Fruit fly (Drosophila melanogaster) whole organism, embryonic: ENCODE measurements around the gene ac.
A peak's percentile ranks its signal among the peaks of the same experiment; 100 is the strongest.

Source experiments
- ATbp ChIP-seq: fragments of 200-800 bp; sonication (Bioruptor generic); optimal IDR thresholded peaks from 2 replicates; lab custom pipeline; 2017; ENCODE audit warnings: missing biosample characterization, mild to moderate bottlenecking, missing genetic modification characterization, missing genetic modification reagents
- Antp ChIP-seq: fragments of 200-800 bp; sonication (Bioruptor generic); optimal IDR thresholded peaks from 3 replicates; lab custom pipeline; 2016; ENCODE audit warnings: missing biosample characterization, missing genetic modification characterization
- Asciz ChIP-seq: fragments of 200-800 bp; sonication (Bioruptor generic); optimal IDR thresholded peaks from 2 replicates; lab custom pipeline; 2017; ENCODE audit warnings: missing biosample characterization, mild to moderate bottlenecking, missing genetic modification characterization, missing genetic modification reagents
- Awh ChIP-seq: fragments of 200-800 bp; sonication (Bioruptor generic); IDR thresholded peaks from 2 replicates; pipeline ENCODE4, ENCODE4 v1.3.6; 2022; ENCODE audit warnings: missing biosample characterization, missing genetic modification characterization
- Bdp1 ChIP-seq: fragments of 200-800 bp; sonication (Bioruptor generic); optimal IDR thresholded peaks from 3 replicates; lab custom pipeline; 2016; ENCODE audit warnings: missing biosample characterization, missing genetic modification characterization
- CG10274 ChIP-seq: fragments of 200-800 bp; sonication (Bioruptor generic); optimal IDR thresholded peaks from 3 replicates; lab custom pipeline; 2017; ENCODE audit warnings: missing biosample characterization, mild to moderate bottlenecking, missing genetic modification characterization
- CG10366 ChIP-seq: fragments of 200-800 bp; sonication (Bioruptor generic); IDR thresholded peaks from 2 replicates; pipeline ENCODE4 v1.3.6; 2022; ENCODE audit warnings: missing biosample characterization, missing genetic modification characterization
- CG10462 ChIP-seq: fragments of 200-800 bp; sonication (Bioruptor generic); optimal IDR thresholded peaks from 2 replicates; lab custom pipeline; 2016; ENCODE audit warnings: missing biosample characterization, missing genetic modification characterization
- CG12071 ChIP-seq: fragments of 200-800 bp; sonication (Bioruptor generic); optimal IDR thresholded peaks from 3 replicates; lab custom pipeline; 2018; ENCODE audit warnings: missing biosample characterization, mild to moderate bottlenecking, missing genetic modification characterization
- CG12391 ChIP-seq: fragments of 200-800 bp; sonication (Bioruptor generic); optimal IDR thresholded peaks from 3 replicates; lab custom pipeline; 2018; ENCODE audit warnings: missing biosample characterization, mild to moderate bottlenecking, missing genetic modification characterization, moderate library complexity
- CG13424 ChIP-seq: fragments of 200-800 bp; sonication (Bioruptor generic); optimal IDR thresholded peaks from 2 replicates; lab custom pipeline; 2019; ENCODE audit warnings: missing biosample characterization, mild to moderate bottlenecking, missing genetic modification characterization, moderate library complexity
- CG13894 ChIP-seq: fragments of 200-800 bp; sonication (Bioruptor generic); optimal IDR thresholded peaks from 3 replicates; lab custom pipeline; 2018; ENCODE audit warnings: missing biosample characterization, mild to moderate bottlenecking, missing genetic modification characterization, moderate library complexity
- CG15601 ChIP-seq: fragments of 200-800 bp; sonication (Bioruptor generic); optimal IDR thresholded peaks from 3 replicates; lab custom pipeline; 2019; ENCODE audit warnings: missing biosample characterization, mild to moderate bottlenecking, missing genetic modification characterization, moderate library complexity
- CG1647 ChIP-seq: fragments of 200-800 bp; sonication (Bioruptor generic); optimal IDR thresholded peaks from 3 replicates; lab custom pipeline; 2016; ENCODE audit warnings: missing biosample characterization, missing genetic modification characterization
- CG2202 ChIP-seq: fragments of 200-800 bp; sonication (Bioruptor generic); optimal IDR thresholded peaks from 2 replicates; lab custom pipeline; 2018; ENCODE audit warnings: missing biosample characterization, mild to moderate bottlenecking, missing genetic modification characterization
- CG33213 ChIP-seq: fragments of 200-800 bp; sonication (Bioruptor generic); optimal IDR thresholded peaks from 3 replicates; lab custom pipeline; 2016; ENCODE audit warnings: missing biosample characterization, missing genetic modification characterization
- CG4424 ChIP-seq: fragments of 200-800 bp; sonication (Bioruptor generic); optimal IDR thresholded peaks from 3 replicates; lab custom pipeline; 2016; ENCODE audit warnings: missing biosample characterization, missing genetic modification characterization
- CG6683 ChIP-seq: fragments of 200-800 bp; sonication (Bioruptor generic); optimal IDR thresholded peaks from 2 replicates; lab custom pipeline; 2017; ENCODE audit warnings: missing biosample characterization, mild to moderate bottlenecking, missing genetic modification characterization, missing genetic modification reagents
- CG7556 ChIP-seq: fragments of 200-800 bp; sonication (Bioruptor generic); optimal IDR thresholded peaks from 2 replicates; lab custom pipeline; 2017; ENCODE audit warnings: missing biosample characterization, mild to moderate bottlenecking, missing genetic modification characterization
- CG7839 ChIP-seq: fragments of 200-800 bp; sonication (Bioruptor generic); optimal IDR thresholded peaks from 3 replicates; lab custom pipeline; 2018; ENCODE audit warnings: missing biosample characterization, mild to moderate bottlenecking, missing genetic modification characterization, moderate library complexity
- CG8359 ChIP-seq: fragments of 200-800 bp; sonication (Bioruptor generic); optimal IDR thresholded peaks from 2 replicates; lab custom pipeline; 2017; ENCODE audit warnings: missing biosample characterization, mild to moderate bottlenecking, missing genetic modification characterization, borderline replicate concordance
- CoRest ChIP-seq: fragments of 200-800 bp; sonication (Bioruptor generic); optimal IDR thresholded peaks from 3 replicates; lab custom pipeline; 2018; ENCODE audit warnings: missing biosample characterization, mild to moderate bottlenecking, missing genetic modification characterization, moderate library complexity
- Dad ChIP-seq: fragments of 200-800 bp; sonication (Bioruptor generic); optimal IDR thresholded peaks from 3 replicates; lab custom pipeline; 2016; ENCODE audit warnings: missing biosample characterization, missing genetic modification characterization
- Deaf1 ChIP-seq: fragments of 200-800 bp; optimal IDR thresholded peaks from 3 replicates; lab custom pipeline; 2019; ENCODE audit warnings: missing biosample characterization, mild to moderate bottlenecking, missing genetic modification characterization, moderate library complexity
- HmgZ ChIP-seq: fragments of 200-800 bp; sonication (Bioruptor generic); optimal IDR thresholded peaks from 2 replicates; lab custom pipeline; 2018; ENCODE audit warnings: missing biosample characterization, mild to moderate bottlenecking, missing genetic modification characterization
- Mrtf ChIP-seq: fragments of 200-800 bp; sonication (Bioruptor generic); IDR thresholded peaks from 3 replicates; pipeline ENCODE4 v1.3.6; 2022; ENCODE audit warnings: missing biosample characterization, missing genetic modification characterization
- NfI ChIP-seq: fragments of 200-800 bp; sonication (Bioruptor generic); optimal IDR thresholded peaks from 3 replicates; lab custom pipeline; 2018; ENCODE audit warnings: missing biosample characterization, mild to moderate bottlenecking, missing genetic modification characterization, moderate library complexity
- PHDP ChIP-seq: fragments of 200-800 bp; sonication (Bioruptor generic); optimal IDR thresholded peaks from 3 replicates; lab custom pipeline; 2018; ENCODE audit warnings: missing biosample characterization, mild to moderate bottlenecking, missing genetic modification characterization, moderate library complexity
- Six4 ChIP-seq: fragments of 200-800 bp; sonication (Bioruptor generic); optimal IDR thresholded peaks from 2 replicates; lab custom pipeline; 2016; ENCODE audit warnings: missing biosample characterization, missing genetic modification characterization
- Sry-δ ChIP-seq: fragments of 200-800 bp; sonication (Bioruptor generic); optimal IDR thresholded peaks from 2 replicates; lab custom pipeline; 2016; ENCODE audit warnings: missing biosample characterization, missing genetic modification characterization
- Trl ChIP-seq, 3 experiments: fragments of >200 bp in 2 of 3; fragments of 200-800 bp in 1 of 3; sonication (Bioruptor generic) in 1 of 3; optimal IDR thresholded peaks; 2 replicates in 1 of 3; 3 replicates in 2 of 3; lab custom pipeline; 2016 to 2017; ENCODE audit warnings: missing biosample characterization in 1 of 3, missing genetic modification characterization in 1 of 3
- az2 ChIP-seq: fragments of 200-800 bp; sonication (Bioruptor generic); optimal IDR thresholded peaks from 3 replicates; lab custom pipeline; 2016; ENCODE audit warnings: missing biosample characterization, missing genetic modification characterization
- br ChIP-seq: fragments of >200 bp; optimal IDR thresholded peaks from 2 replicates; lab custom pipeline; 2017
- bsh ChIP-seq, 2 experiments: fragments of 200-800 bp; sonication (Bioruptor generic); optimal IDR thresholded peaks; 2 replicates each; lab custom pipeline; 2017 to 2018; ENCODE audit warnings: mild to moderate bottlenecking in 2 of 2, missing biosample characterization in 2 of 2, missing genetic modification characterization in 2 of 2, moderate library complexity in 1 of 2
- cato ChIP-seq: fragments of 200-800 bp; sonication (Bioruptor generic); optimal IDR thresholded peaks from 2 replicates; lab custom pipeline; 2016; ENCODE audit warnings: missing biosample characterization, missing genetic modification characterization, borderline replicate concordance
- cg ChIP-seq: fragments of 200-800 bp; sonication (Bioruptor generic); optimal IDR thresholded peaks from 3 replicates; lab custom pipeline; 2019; ENCODE audit warnings: missing biosample characterization, mild to moderate bottlenecking, missing genetic modification characterization, moderate library complexity
- chinmo ChIP-seq: fragments of 200-800 bp; sonication (Bioruptor generic); IDR thresholded peaks from 4 replicates; pipeline ENCODE4 v1.3.6; 2022; ENCODE audit warnings: missing biosample characterization, missing genetic modification characterization; ENCODE audit not compliant: partially characterized antibody
- cwo ChIP-seq: fragments of 200-800 bp; sonication (Bioruptor generic); optimal IDR thresholded peaks from 3 replicates; lab custom pipeline; 2017; ENCODE audit warnings: missing biosample characterization, missing genetic modification characterization, mild to moderate bottlenecking, moderate library complexity, missing genetic modification reagents
- disco-r ChIP-seq: fragments of 200-800 bp; sonication (Bioruptor generic); optimal IDR thresholded peaks from 2 replicates; lab custom pipeline; 2016; ENCODE audit warnings: missing biosample characterization, missing genetic modification characterization
- fd3F ChIP-seq: fragments of 200-800 bp; sonication (Bioruptor generic); optimal IDR thresholded peaks from 2 replicates; lab custom pipeline; 2018; ENCODE audit warnings: missing biosample characterization, mild to moderate bottlenecking, missing genetic modification characterization, moderate library complexity
- fd64A ChIP-seq: fragments of 200-800 bp; sonication (Bioruptor generic); optimal IDR thresholded peaks from 3 replicates; lab custom pipeline; 2018; ENCODE audit warnings: missing biosample characterization, mild to moderate bottlenecking, missing genetic modification characterization
- gsb ChIP-seq: fragments of 200-800 bp; sonication (Bioruptor generic); IDR thresholded peaks from 2 replicates; pipeline ENCODE4 v1.3.6; 2022; ENCODE audit warnings: missing biosample characterization, missing genetic modification characterization
- nau ChIP-seq: fragments of 200-800 bp; sonication (Bioruptor generic); optimal IDR thresholded peaks from 3 replicates; lab custom pipeline; 2017; ENCODE audit warnings: missing biosample characterization, mild to moderate bottlenecking, missing genetic modification characterization, missing genetic modification reagents
- row ChIP-seq: fragments of 200-800 bp; sonication (Bioruptor generic); IDR thresholded peaks from 3 replicates; pipeline ENCODE4 v1.3.6; 2022; ENCODE audit warnings: missing biosample characterization, missing genetic modification characterization
- sens ChIP-seq: fragments of 200-800 bp; sonication (Bioruptor generic); peaks from one replicate; lab custom pipeline; 2016; ENCODE audit warnings: missing biosample characterization, missing genetic modification characterization
- sens-2 ChIP-seq: fragments of 200-800 bp; sonication (Bioruptor generic); IDR thresholded peaks from 2 replicates; pipeline ENCODE4 v1.3.6; 2022; ENCODE audit warnings: missing biosample characterization, missing genetic modification characterization
- slou ChIP-seq: fragments of 200-800 bp; sonication (Bioruptor generic); optimal IDR thresholded peaks from 3 replicates; lab custom pipeline; 2016; ENCODE audit warnings: missing biosample characterization, missing genetic modification characterization
- stwl ChIP-seq: fragments of 200-800 bp; sonication (Bioruptor generic); optimal IDR thresholded peaks from 3 replicates; lab custom pipeline; 2018; ENCODE audit warnings: missing biosample characterization, mild to moderate bottlenecking, missing genetic modification characterization, moderate library complexity
- vfl ChIP-seq: fragments of 200-800 bp; sonication (Bioruptor generic); optimal IDR thresholded peaks from 2 replicates; lab custom pipeline; 2016; ENCODE audit warnings: missing biosample characterization, missing genetic modification characterization
- z ChIP-seq: fragments of 200-800 bp; sonication (Bioruptor generic); IDR thresholded peaks from 3 replicates; pipeline ENCODE4 v1.3.6; 2022; ENCODE audit warnings: missing biosample characterization, missing genetic modification characterization

ac gene

DNA sequence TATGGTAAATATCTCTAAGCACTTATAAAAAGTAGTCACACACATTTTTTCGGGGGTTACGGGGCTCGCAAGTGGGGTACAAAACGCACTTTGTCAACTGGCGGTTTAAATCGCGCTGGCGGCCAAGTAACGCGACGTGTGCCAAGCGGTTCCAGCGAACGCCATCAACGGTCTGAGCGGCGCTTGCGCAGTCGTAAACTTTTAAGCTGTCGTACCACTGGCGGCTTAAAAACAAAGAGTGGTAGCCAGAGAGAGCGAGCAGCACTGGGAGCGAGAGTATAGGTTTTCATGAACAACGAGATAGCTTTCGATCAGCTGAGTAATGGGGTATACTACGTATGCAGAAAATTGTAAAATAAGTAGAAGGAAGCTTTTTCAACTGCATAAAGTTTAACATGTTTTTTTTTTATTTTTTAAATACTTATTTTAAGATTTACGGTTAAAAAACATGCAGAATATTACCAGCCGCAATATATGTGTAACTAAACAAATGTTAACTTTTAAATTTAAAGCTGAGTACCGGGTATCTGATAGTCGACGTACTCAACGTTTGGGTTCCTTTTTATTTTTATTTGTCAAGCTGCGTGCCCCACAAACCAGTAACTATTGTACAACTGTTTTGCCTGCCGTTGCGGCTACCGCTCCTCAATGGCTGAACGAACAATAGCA lies 35.1 kb upstream of the ac start (continued):
- TF ChIP-seq CG10462 (GFP tag; lab: Kevin White, UChicago) (no peak), z (no peak), Bdp1 (GFP tag; lab: Kevin White, UChicago) (no peak), vfl (GFP tag; lab: Kevin White, UChicago) (no peak), PHDP (tag; lab: Kevin White, UChicago) (peak; percentile 42), sens (GFP tag; lab: Kevin White, UChicago) (peak; percentile 73), Dad (GFP tag; lab: Kevin White, UChicago) (no peak), ATbp (peak; percentile 55), CG13424 (peak; percentile 40), cg (GFP tag; lab: Kevin White, UChicago) (no peak), CG15601 (tag; lab: Kevin White, UChicago) (no peak), sens-2 (GFP tag; lab: Robert Waterston, UW) (no peak), CG6683 (no peak), CG2202 (tag; lab: Kevin White, UChicago) (no peak), disco-r (GFP tag; lab: Kevin White, UChicago) (no peak), cwo (GFP tag; lab: Kevin White, UChicago) (no peak), gsb (GFP tag; lab: Robert Waterston, UW) (no peak), NfI (GFP tag; lab: Kevin White, UChicago) (no peak), CG10274 (GFP tag; lab: Kevin White, UChicago) (no peak), chinmo (GFP tag; lab: Robert Waterston, UW) (peak; percentile 76; the same call in 1 of the 4 replicates), slou (GFP tag; lab: Kevin White, UChicago) (no peak), Sry-δ (no peak), CG4424 (no peak), CG12071 (no peak), row (GFP tag; lab: Robert Waterston, UW) (peak; percentile 66), bsh (GFP tag; optimal IDR thresholded peaks at IDR 0.05; lab: Kevin White, UChicago) (peak in 1 of 2 experiments; percentile 35), CoRest (tag; lab: Kevin White, UChicago) (peak; percentile 41), br (lab: Kevin White, UChicago) (no peak), CG8359 (GFP tag; lab: Kevin White, UChicago) (peak; percentile 97), cato (GFP tag; lab: Kevin White, UChicago) (no peak), HmgZ (no peak), Awh (GFP tag; lab: Robert Waterston, UW) (no peak), stwl (no peak), CG33213 (GFP tag; lab: Kevin White, UChicago) (no peak), az2 (no peak), CG7556 (GFP tag; lab: Kevin White, UChicago) (peak; percentile 56), CG7839 (tag; lab: Kevin White, UChicago) (peak; percentile 55), Antp (no peak), fd64A (GFP tag; lab: Kevin White, UChicago) (no peak), CG1647 (GFP tag; lab: Kevin White, UChicago) (no peak), CG12391 (tag; lab: Kevin White, UChicago) (peak; percentile 40), CG10366 (GFP tag; lab: Robert Waterston, UW) (no peak), Asciz (GFP tag; lab: Kevin White, UChicago) (no peak), Deaf1 (tag; lab: Kevin White, UChicago) (no peak), CG13894 (tag; lab: Kevin White, UChicago) (no peak), Trl (optimal IDR thresholded peaks at IDR 0.05; lab: Kevin White, UChicago) (peak; percentile 30 to 50), Trl (GFP tag; optimal IDR thresholded peaks at IDR 0.05; lab: Kevin White, UChicago) (no peak), Mrtf (GFP tag; lab: Robert Waterston, UW) (no peak), nau (GFP tag; lab: Kevin White, UChicago) (peak; percentile 9), Six4 (GFP tag; lab: Kevin White, UChicago) (no peak), fd3F (GFP tag; lab: Kevin White, UChicago) (no peak)
